Worm (Caenorhabditis elegans) whole organism, L4/young adult: Measurements from ENCODE around the gene cyp-33C7.
"Not testable (repeated sequence)": the region's sequence is repeated elsewhere in the genome, so short reads cannot be mapped to it uniquely, and the experiment has no call there.

ENCODE experiments used
- W03F9.2 ChIP-seq: fragments of 150-350 bp; optimal IDR thresholded peaks from 2 replicates; lab custom pipeline; 2014; ENCODE audit warnings: missing biosample characterization, missing genetic modification characterization
- dao-5 ChIP-seq: sonication (generic microtip); optimal IDR thresholded peaks from 2 replicates; lab custom pipeline; 2016; ENCODE audit warnings: missing genotype, missing genetic modification characterization, moderate library complexity, missing compliant biosample characterization
- him-1 ChIP-seq: sonication (generic microtip); optimal IDR thresholded peaks from 2 replicates; lab custom pipeline; 2016; ENCODE audit warnings: missing genotype, missing genetic modification reagents, missing genetic modification characterization, missing compliant biosample characterization

Gene cyp-33C7

ce11 chrV:2226903-2227302 is 23.4 kb upstream of the cyp-33C7 start, which contains the start of gene nhr-18:
nhr-18 (plus strand) TSS chrV:2227203.
- TF ChIP-seq him-1 (no peak), W03F9.2 (tag; lab: Kevin White, UChicago) (no peak), dao-5 (no peak)

- TF ChIP-seq dao-5 (no peak), W03F9.2 (tag; lab: Kevin White, UChicago) (no peak), him-1 (no peak)
Observed at ce11 chrV:2228781-2229180, 21.6 kb upstream of the cyp-33C7 start, which contains the start of gene nhr-126. nhr-126 (plus strand) TSS chrV:2229081.

ce11 chrV:2230912-2231311 is 19.4 kb upstream of the cyp-33C7 start, which contains the start of gene nhr-134:
nhr-134 (plus strand) TSS chrV:2231223.
- TF ChIP-seq dao-5: no peak
- TF ChIP-seq W03F9.2 (tag; lab: Kevin White, UChicago): no peak
- no peak for TF ChIP-seq him-1

ce11 chrV:2233177-2233576 is 17.2 kb upstream of the cyp-33C7 start, which contains the start of gene nhr-96:
nhr-96 (plus strand) TSS chrV:2233477.
- TF ChIP-seq W03F9.2 (tag; lab: Kevin White, UChicago) (no peak), dao-5 (no peak), him-1 (no peak)

ce11 chrV:2235848-2236247 is 14.5 kb upstream of the cyp-33C7 start, which contains the start of gene cyp-33C4:
cyp-33C4 (plus strand) TSS chrV:2236140.
- TF ChIP-seq W03F9.2 (tag; lab: Kevin White, UChicago): no peak
- TF ChIP-seq him-1: no peak
- no peak for TF ChIP-seq dao-5

ce11 chrV:2238012-2238411 is 12.3 kb upstream of the cyp-33C7 start:
- TF ChIP-seq him-1 (no peak), dao-5 (no peak), W03F9.2 (tag; lab: Kevin White, UChicago) (no peak)

ce11 chrV:2242630-2243029 is 7.7 kb upstream of the cyp-33C7 start, which contains the start of gene cyp-33C3:
cyp-33C3 (plus strand) TSS chrV:2242778.
- TF ChIP-seq W03F9.2 (tag; lab: Kevin White, UChicago): no peak
- no peak for TF ChIP-seq dao-5
- TF ChIP-seq him-1: no peak

ce11 chrV:2244751-2245150 is 5.6 kb upstream of the cyp-33C7 start, which contains the start of gene cyp-33C5:
cyp-33C5 (plus strand) TSS chrV:2245004.
- TF ChIP-seq dao-5: no peak
- no peak for TF ChIP-seq W03F9.2 (tag; lab: Kevin White, UChicago)
- TF ChIP-seq him-1: no peak

- no peak for TF ChIP-seq W03F9.2 (tag; lab: Kevin White, UChicago)
- no peak for TF ChIP-seq him-1
- TF ChIP-seq dao-5: no peak
Observed at ce11 chrV:2249310-2249709, 1.0 kb upstream of the cyp-33C7 start, which contains the start of gene cyp-33C6. cyp-33C6 (minus strand) TSS chrV:2249410.

- TF ChIP-seq dao-5: no peak
- TF ChIP-seq him-1: no peak
- no peak for TF ChIP-seq W03F9.2 (tag; lab: Kevin White, UChicago)
Observed at ce11 chrV:2251774-2252173, 1.4 kb downstream of the cyp-33C7 start.

- TF ChIP-seq W03F9.2 (tag; lab: Kevin White, UChicago) (no peak), dao-5 (no peak), him-1 (no peak)
Observed at ce11 chrV:2254553-2255124, 4.3 kb downstream of the cyp-33C7 start, which contains the start of gene str-253. str-253 (minus strand) TSS chrV:2254603.

ce11 chrV:2255191-2255590 is 4.9 kb downstream of the cyp-33C7 start, which contains the start of gene F41B5.1:
F41B5.1 (plus strand) TSS chrV:2255533.
- TF ChIP-seq him-1; dao-5; W03F9.2 (tag; lab: Kevin White, UChicago): not testable (repeated sequence)

ce11 chrV:2259750-2260149 is 9.4 kb downstream of the cyp-33C7 start, which contains the start of gene nhr-182:
nhr-182 (minus strand) TSS chrV:2259927.
- TF ChIP-seq dao-5: no peak
- no peak for TF ChIP-seq W03F9.2 (tag; lab: Kevin White, UChicago)
- TF ChIP-seq him-1: no peak

- TF ChIP-seq him-1 (no peak), W03F9.2 (tag; lab: Kevin White, UChicago) (no peak), dao-5 (no peak)
Observed at ce11 chrV:2260660-2261059, 10.3 kb downstream of the cyp-33C7 start, which contains the start of gene F41B5.12. F41B5.12 (plus strand) TSS chrV:2260960.

- TF ChIP-seq dao-5 (no peak), W03F9.2 (tag; lab: Kevin White, UChicago) (no peak), him-1 (no peak)
Observed at ce11 chrV:2264455-2264854, 14.1 kb downstream of the cyp-33C7 start, which contains the start of gene nhr-183. nhr-183 (minus strand) TSS chrV:2264634.
